Worm (Caenorhabditis elegans): ENCODE results near the gene D1005.5.

ce11 chrX:1424509-1424908, 48.3 kb downstream of the D1005.5 start, which contains the start of gene F19G12.3:
- TF ChIP-seq unc-62 (GFP tag; optimal IDR thresholded peaks at IDR 0.05), result no peak
- TF ChIP-seq elt-3 (tag; optimal IDR thresholded peaks at IDR 0.05), result no peak
- no peak for TF ChIP-seq egl-27 (tag; optimal IDR thresholded peaks at IDR 0.05)
- no peak for TF ChIP-seq ama-1 (optimal IDR thresholded peaks at IDR 0.05)
